Worm (Caenorhabditis elegans) whole organism, L4 larva: ENCODE data around the gene gsy-1.
A peak's percentile ranks its signal among the peaks of the same experiment; 100 is the strongest.

Source experiments
- Y75B8A.6 ChIP-seq: fragments of 200-800 bp; sonication (Bioruptor generic); IDR thresholded peaks from 2 replicates; pipeline ENCODE4 v1.3.6; 2022; ENCODE audit warnings: missing genetic modification reagents, missing genetic modification characterization, missing compliant biosample characterization
- ZK546.5 ChIP-seq, 2 experiments: sonication (generic microtip); optimal IDR thresholded peaks; 2 replicates each; lab custom pipeline; 2017; ENCODE audit warnings: missing biosample characterization in 2 of 2, missing genetic modification characterization in 2 of 2
- aly-2 ChIP-seq: sonication (generic microtip); optimal IDR thresholded peaks from 2 replicates; lab custom pipeline; 2018; ENCODE audit warnings: missing biosample characterization, missing genetic modification characterization
- ceh-32 ChIP-seq: sonication (generic microtip); optimal IDR thresholded peaks from 2 replicates; lab custom pipeline; 2016; ENCODE audit warnings: mild to moderate bottlenecking, missing genetic modification characterization, missing compliant biosample characterization; ENCODE audit not compliant: poor library complexity
- daf-16 ChIP-seq, 3 experiments: sonication (generic microtip); optimal IDR thresholded peaks; 2 replicates each; lab custom pipeline; 2016 to 2017; ENCODE audit warnings: missing genetic modification characterization in 3 of 3, missing genetic modification reagents in 3 of 3, mild to moderate bottlenecking in 2 of 3, missing compliant biosample characterization in 2 of 3, missing biosample characterization in 1 of 3, moderate library complexity in 1 of 3
- egl-27 ChIP-seq: sonication (generic microtip); optimal IDR thresholded peaks from 3 replicates; lab custom pipeline; 2017; ENCODE audit warnings: missing biosample characterization, missing genetic modification reagents, missing genetic modification characterization
- fkh-10 ChIP-seq: fragments of 150-350 bp; optimal IDR thresholded peaks from 2 replicates; lab custom pipeline; 2014; ENCODE audit warnings: missing biosample characterization, missing genetic modification reagents, missing genetic modification characterization
- fos-1 ChIP-seq: fragments of 150-350 bp; optimal IDR thresholded peaks from 2 replicates; lab custom pipeline; 2014; ENCODE audit warnings: missing biosample characterization, missing genetic modification characterization
- hlh-30 ChIP-seq: sonication (generic microtip); optimal IDR thresholded peaks from 2 replicates; lab custom pipeline; 2017; ENCODE audit warnings: antibody characterized with exemption, mild to moderate bottlenecking, missing genetic modification characterization, missing compliant biosample characterization; ENCODE audit not compliant: insufficient read depth
- lin-1 ChIP-seq: fragments of 200-800 bp; sonication (Bioruptor generic); IDR thresholded peaks from 2 replicates; pipeline ENCODE4 v1.3.6; 2022; ENCODE audit warnings: missing genetic modification reagents, missing genetic modification characterization, missing compliant biosample characterization
- lir-3 ChIP-seq: sonication (generic microtip); optimal IDR thresholded peaks from 2 replicates; lab custom pipeline; 2016; ENCODE audit warnings: mild to moderate bottlenecking, missing genetic modification characterization, missing compliant biosample characterization
- mdl-1 ChIP-seq, 2 experiments: fragments of 150-350 bp in 1 of 2; sonication (generic microtip) in 1 of 2; optimal IDR thresholded peaks; 2 replicates each; lab custom pipeline; 2014 to 2017; ENCODE audit warnings: missing biosample characterization in 2 of 2, missing genetic modification characterization in 2 of 2
- unc-39 ChIP-seq: sonication (generic microtip); optimal IDR thresholded peaks from 2 replicates; lab custom pipeline; 2017; ENCODE audit warnings: missing biosample characterization, missing genetic modification characterization
- unc-62 ChIP-seq, 3 experiments: fragments of 150-350 bp in 1 of 3; sonication (generic microtip); optimal IDR thresholded peaks in 2 of 3; peaks in 1 of 3; 1 replicate in 1 of 3; 2 replicates in 2 of 3; lab custom pipeline; 2014 to 2017; ENCODE audit warnings: missing biosample characterization in 3 of 3, missing genetic modification characterization in 3 of 3, missing genetic modification reagents in 3 of 3, missing genotype in 1 of 3

DNA sequence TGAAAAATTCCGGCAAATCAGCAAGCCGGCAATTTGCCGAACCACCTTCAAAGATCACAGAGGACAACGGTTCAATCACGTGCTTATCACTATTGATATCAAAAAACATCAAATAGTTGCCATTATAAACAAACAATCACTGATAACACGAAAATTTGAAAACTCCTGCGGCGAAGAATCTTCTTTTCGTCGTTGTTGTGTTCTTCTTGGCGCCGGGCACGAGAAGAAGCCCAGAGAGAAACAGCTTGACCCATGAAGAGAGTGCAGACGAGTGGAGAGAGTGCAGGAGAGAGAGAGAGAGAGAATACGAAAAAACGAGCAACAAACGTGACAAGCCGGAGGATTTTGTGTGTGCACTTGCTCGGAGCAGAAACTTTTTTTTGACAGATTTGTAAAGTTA, 776 bp upstream of the gsy-1 start:
- TF ChIP-seq Y75B8A.6 (GFP tag; lab: Robert Waterston, UW) (no peak), unc-39 (tag; lab: Kevin White, UChicago) (no peak), egl-27 (tag; lab: Kevin White, UChicago) (no peak), daf-16 (GFP tag; optimal IDR thresholded peaks at IDR 0.05; lab: Kevin White, UChicago) (peak; percentile 72 to 85), daf-16 (tag; optimal IDR thresholded peaks at IDR 0.05; lab: Kevin White, UChicago) (peak; percentile 99), ceh-32 (no peak), ZK546.5 (tag; optimal IDR thresholded peaks at IDR 0.05; lab: Kevin White, UChicago) (no peak), unc-62 (GFP tag; optimal IDR thresholded peaks at IDR 0.05 in 1 of 2; lab: Kevin White, UChicago) (no peak), unc-62 (tag; optimal IDR thresholded peaks at IDR 0.05; lab: Kevin White, UChicago) (no peak), hlh-30 (tag; lab: Kevin White, UChicago) (peak; percentile 90), lir-3 (tag; lab: Kevin White, UChicago) (no peak), lin-1 (GFP tag; lab: Robert Waterston, UW) (peak; percentile 52; the same call in 1 of the 2 replicates), mdl-1 (tag; optimal IDR thresholded peaks at IDR 0.05; lab: Kevin White, UChicago) (peak; percentile 43 to 90), aly-2 (tag; lab: Kevin White, UChicago) (no peak), fos-1 (tag; lab: Kevin White, UChicago) (no peak), fkh-10 (no peak)
